Fruit fly (Drosophila melanogaster): ENCODE measurements around the gene Bre1.

The Bre1 gene

dm6 chr3L:5823763-5824445 is 29.9 kb upstream of the Bre1 start (continued):
- TF ChIP-seq tup (GFP tag; optimal IDR thresholded peaks at IDR 0.05) (peak; percentile 24), odd (GFP tag; optimal IDR thresholded peaks at IDR 0.05) (peak; percentile 85), Gsc (GFP tag; IDR thresholded peaks at IDR 0.05) (no peak), sc (optimal IDR thresholded peaks at IDR 0.05) (no peak), sc (GFP tag; optimal IDR thresholded peaks at IDR 0.05) (peak; percentile 91), wdn (GFP tag; IDR thresholded peaks at IDR 0.05) (no peak), croc (GFP tag; conservative IDR thresholded peaks at IDR 0.05) (peak; percentile 40; the same call in 2 of the 3 replicates), crol (GFP tag; IDR thresholded peaks at IDR 0.05) (no peak), maf-S (GFP tag; optimal IDR thresholded peaks at IDR 0.05) (peak; percentile 72), CG8478 (optimal IDR thresholded peaks at IDR 0.05) (no peak), ara (GFP tag; IDR thresholded peaks at IDR 0.05) (peak; percentile 88), dimm (GFP tag; IDR thresholded peaks at IDR 0.05) (no peak), HmgZ (tag; optimal IDR thresholded peaks at IDR 0.05) (peak; percentile 76), Stat92E (GFP tag; optimal IDR thresholded peaks at IDR 0.05) (no peak), MESR4 (GFP tag; optimal IDR thresholded peaks at IDR 0.05) (peak; percentile 30), Jarid2 (GFP tag; optimal IDR thresholded peaks at IDR 0.05) (peak; percentile 79), peb (GFP tag; IDR thresholded peaks at IDR 0.05) (no peak), gsb (GFP tag; IDR thresholded peaks at IDR 0.05) (no peak; the same call in 1 of the 2 replicates), Bgb (GFP tag; IDR thresholded peaks at IDR 0.05; ENCODE audit: partially characterized antibody) (no peak), gcm (GFP tag; optimal IDR thresholded peaks at IDR 0.05) (peak; percentile 66), fd96Cb (tag; optimal IDR thresholded peaks at IDR 0.05) (peak; percentile 80), CG14667 (GFP tag; IDR thresholded peaks at IDR 0.05) (no peak), CG4282 (GFP tag; optimal IDR thresholded peaks at IDR 0.05) (peak; percentile 46), CHES-1-like (GFP tag; optimal IDR thresholded peaks at IDR 0.05) (peak; percentile 81), CG2875 (GFP tag; optimal IDR thresholded peaks at IDR 0.05) (peak; percentile 93), fd102C (GFP tag; optimal IDR thresholded peaks at IDR 0.05) (peak; percentile 96), HLH4C (GFP tag; IDR thresholded peaks at IDR 0.05; ENCODE audit: partially characterized antibody) (no peak), CG17385 (GFP tag; optimal IDR thresholded peaks at IDR 0.05) (peak; percentile 47), ssp (GFP tag; IDR thresholded peaks at IDR 0.05) (0 out of 2 replicates have a peak, but pooled peaks have one; percentile 19), HLHmδ (GFP tag; optimal IDR thresholded peaks at IDR 0.05) (peak; percentile 88), Blimp-1 (GFP tag; optimal IDR thresholded peaks at IDR 0.05) (peak; percentile 89), Ssrp (tag; optimal IDR thresholded peaks at IDR 0.05) (peak; percentile 47), amos (GFP tag; IDR thresholded peaks at IDR 0.05; ENCODE audit: partially characterized antibody) (no peak), CG17359 (tag; optimal IDR thresholded peaks at IDR 0.05) (peak; percentile 93), btn (GFP tag; optimal IDR thresholded peaks at IDR 0.05) (peak; percentile 90), Doc3 (GFP tag; IDR thresholded peaks at IDR 0.05; ENCODE audit: partially characterized antibody) (no peak), nerfin-2 (GFP tag; IDR thresholded peaks at IDR 0.05; ENCODE audit: partially characterized antibody) (no peak), lov (optimal IDR thresholded peaks at IDR 0.05) (no peak), lov (GFP tag; IDR thresholded peaks at IDR 0.05) (peak; percentile 68; the same call in 2 of the 3 replicates), CG17328 (GFP tag; IDR thresholded peaks at IDR 0.05) (peak; percentile 46; the same call in 1 of the 2 replicates), Taf1 (GFP tag; IDR thresholded peaks at IDR 0.05) (no peak), Dfd (GFP tag; optimal IDR thresholded peaks at IDR 0.05) (no peak), CG18619 (GFP tag; optimal IDR thresholded peaks at IDR 0.05) (peak; percentile 80), sug (tag; optimal IDR thresholded peaks at IDR 0.05) (peak; percentile 14), Elba2 (GFP tag; optimal IDR thresholded peaks at IDR 0.05) (no peak), twi (tag; optimal IDR thresholded peaks at IDR 0.05) (peak; percentile 60), CG15514 (GFP tag; optimal IDR thresholded peaks at IDR 0.05) (peak; percentile 66), CG1603 (tag; optimal IDR thresholded peaks at IDR 0.05) (peak; percentile 94), CG11085 (GFP tag; IDR thresholded peaks at IDR 0.05) (no peak)

All from whole organism, embryonic.